Fruit fly (Drosophila melanogaster): ENCODE measurements around the gene Iml1.

The Iml1 gene

dm6 chr3L:1579169-1579853, 45.5 kb upstream of the Iml1 start (continued):
- TF ChIP-seq lmd (GFP tag; IDR thresholded peaks at IDR 0.05), result peak; percentile 53; the same call in 1 of the 2 replicates
- TF ChIP-seq CG18011 (GFP tag; optimal IDR thresholded peaks at IDR 0.05), result peak; percentile 36
- peak; percentile 65; the same call in 2 of the 3 replicates for TF ChIP-seq CG17361 (GFP tag; IDR thresholded peaks at IDR 0.05)
- TF ChIP-seq Atf3 (GFP tag; optimal IDR thresholded peaks at IDR 0.05), result peak; percentile 7
- TF ChIP-seq E2f1 (GFP tag; IDR thresholded peaks at IDR 0.05), result 0 out of 2 replicates have a peak, but pooled peaks have one; percentile 48
- TF ChIP-seq Sox102F (GFP tag; optimal IDR thresholded peaks at IDR 0.05), result peak; percentile 72
- TF ChIP-seq sob (GFP tag; IDR thresholded peaks at IDR 0.05), result peak; percentile 39; the same call in 1 of the 2 replicates
- peak; percentile 48 for TF ChIP-seq CG12236 (GFP tag; optimal IDR thresholded peaks at IDR 0.05)
- no peak for TF ChIP-seq Dbx (GFP tag; IDR thresholded peaks at IDR 0.05)
- TF ChIP-seq CG2678 (tag; optimal IDR thresholded peaks at IDR 0.05), result peak; percentile 80
- TF ChIP-seq CG13123 (GFP tag; optimal IDR thresholded peaks at IDR 0.05), result peak; percentile 46
- peak; percentile 81 for TF ChIP-seq CG1529 (GFP tag; optimal IDR thresholded peaks at IDR 0.05)
- TF ChIP-seq salm (tag; optimal IDR thresholded peaks at IDR 0.05), result peak; percentile 68
- peak; percentile 57; the same call in 1 of the 2 replicates for TF ChIP-seq Nf-YA (GFP tag; IDR thresholded peaks at IDR 0.05)
- peak; percentile 38 for TF ChIP-seq CG18476 (GFP tag; optimal IDR thresholded peaks at IDR 0.05)
- peak; percentile 65 for TF ChIP-seq row (GFP tag; IDR thresholded peaks at IDR 0.05)
- no peak for TF ChIP-seq ato (GFP tag; IDR thresholded peaks at IDR 0.05; ENCODE audit: partially characterized antibody)
- peak; percentile 83 for TF ChIP-seq Xrp1 (GFP tag; IDR thresholded peaks at IDR 0.05)
- no peak for TF ChIP-seq CG11247 (GFP tag; IDR thresholded peaks at IDR 0.05)
- TF ChIP-seq tup (GFP tag; optimal IDR thresholded peaks at IDR 0.05), result peak; percentile 25
- TF ChIP-seq CG2712 (tag; optimal IDR thresholded peaks at IDR 0.05), result peak; percentile 73
- 0 out of 2 replicates have a peak, but pooled peaks have one; percentile 24 for TF ChIP-seq ap (GFP tag; IDR thresholded peaks at IDR 0.05)
- no peak for TF ChIP-seq Hmx (GFP tag; optimal IDR thresholded peaks at IDR 0.05)
- peak; percentile 31 for TF ChIP-seq CG4282 (GFP tag; optimal IDR thresholded peaks at IDR 0.05)
- peak; percentile 43 for TF ChIP-seq run (tag; optimal IDR thresholded peaks at IDR 0.05)
- TF ChIP-seq cwo (GFP tag; optimal IDR thresholded peaks at IDR 0.05), result peak; percentile 25
- 0 out of 2 replicates have a peak, but pooled peaks have one; percentile 13 for TF ChIP-seq CG14014 (GFP tag; IDR thresholded peaks at IDR 0.05)
- peak; percentile 63 for TF ChIP-seq nmo (GFP tag; optimal IDR thresholded peaks at IDR 0.05)
- no peak for TF ChIP-seq pita (GFP tag; optimal IDR thresholded peaks at IDR 0.05)
- no peak for TF ChIP-seq hbn (GFP tag; IDR thresholded peaks at IDR 0.05; ENCODE audit: partially characterized antibody)
- TF ChIP-seq CG1647 (GFP tag; optimal IDR thresholded peaks at IDR 0.05), result no peak
- peak; percentile 74 for TF ChIP-seq CG13424 (tag; optimal IDR thresholded peaks at IDR 0.05)
- peak; percentile 60 for TF ChIP-seq ind (GFP tag; optimal IDR thresholded peaks at IDR 0.05)
- TF ChIP-seq knrl (GFP tag; IDR thresholded peaks at IDR 0.05; ENCODE audit: partially characterized antibody), result no peak
- no peak for TF ChIP-seq toy (GFP tag; IDR thresholded peaks at IDR 0.05)
- no peak for TF ChIP-seq pzg (GFP tag; optimal IDR thresholded peaks at IDR 0.05)
- TF ChIP-seq usp (GFP tag; optimal IDR thresholded peaks at IDR 0.05), result no peak
- TF ChIP-seq cato (GFP tag; optimal IDR thresholded peaks at IDR 0.05; ENCODE audit: borderline replicate concordance), result peak; percentile 47
- peak; percentile 66 for TF ChIP-seq stc (GFP tag; IDR thresholded peaks at IDR 0.05)
- TF ChIP-seq Hr78 (GFP tag; optimal IDR thresholded peaks at IDR 0.05), result peak in 1 of 2 experiments; percentile 96
- no peak for TF ChIP-seq tx (GFP tag; optimal IDR thresholded peaks at IDR 0.05)
- TF ChIP-seq CG11456 (GFP tag; IDR thresholded peaks at IDR 0.05), result no peak
- TF ChIP-seq NFAT (GFP tag; IDR thresholded peaks at IDR 0.05), result peak; percentile 67
- TF ChIP-seq D19B (GFP tag; optimal IDR thresholded peaks at IDR 0.05), result peak; percentile 8
- TF ChIP-seq CG33557 (GFP tag; optimal IDR thresholded peaks at IDR 0.05), result peak; percentile 88
- peak; percentile 76 for TF ChIP-seq wek (GFP tag; optimal IDR thresholded peaks at IDR 0.05)
- TF ChIP-seq CG1603 (tag; optimal IDR thresholded peaks at IDR 0.05), result peak; percentile 81
- TF ChIP-seq CG5953 (GFP tag; IDR thresholded peaks at IDR 0.05), result no peak; the same call in none of the 2 replicates
- TF ChIP-seq nau (GFP tag; optimal IDR thresholded peaks at IDR 0.05), result peak; percentile 86

Measured in whole organism, embryonic.